Fruit fly (Drosophila melanogaster) whole organism, embryonic: Measurements from ENCODE around the gene ida.
A peak's percentile ranks its signal among the peaks of the same experiment; 100 is the strongest.

Experiments
- ATbp ChIP-seq: fragments of 200-800 bp; sonication (Bioruptor generic); optimal IDR thresholded peaks from 2 replicates; lab custom pipeline; 2017; ENCODE audit warnings: missing biosample characterization, mild to moderate bottlenecking, missing genetic modification characterization, missing genetic modification reagents
- Atf-2 ChIP-seq: fragments of 200-800 bp; sonication (Bioruptor generic); optimal IDR thresholded peaks from 2 replicates; lab custom pipeline; 2016; ENCODE audit warnings: missing biosample characterization, missing genetic modification characterization
- Blimp-1 ChIP-seq: fragments of 200-800 bp; sonication (Bioruptor generic); optimal IDR thresholded peaks from 3 replicates; lab custom pipeline; 2018; ENCODE audit warnings: missing biosample characterization, missing genetic modification characterization, mild to moderate bottlenecking, moderate library complexity, missing genetic modification reagents
- CG10979 ChIP-seq: fragments of 200-800 bp; sonication (Bioruptor generic); optimal IDR thresholded peaks from 2 replicates; lab custom pipeline; 2018; ENCODE audit warnings: missing biosample characterization, mild to moderate bottlenecking, missing genetic modification characterization, moderate library complexity
- CG14050 ChIP-seq: fragments of 200-800 bp; sonication (Bioruptor generic); IDR thresholded peaks from 3 replicates; pipeline ENCODE4 v1.3.6; 2022; ENCODE audit warnings: missing biosample characterization, missing genetic modification characterization
- CG14860 ChIP-seq: fragments of 200-800 bp; sonication (Bioruptor generic); IDR thresholded peaks from 3 replicates; pipeline ENCODE4 v1.3.6; 2022; ENCODE audit warnings: missing biosample characterization, missing genetic modification characterization; ENCODE audit not compliant: partially characterized antibody
- CG15514 ChIP-seq: fragments of 200-800 bp; sonication (Bioruptor generic); optimal IDR thresholded peaks from 3 replicates; lab custom pipeline; 2017; ENCODE audit warnings: missing biosample characterization, missing genetic modification characterization, mild to moderate bottlenecking, moderate library complexity, missing genetic modification reagents
- CG15696 ChIP-seq: fragments of 200-800 bp; sonication (Bioruptor generic); optimal IDR thresholded peaks from 2 replicates; lab custom pipeline; 2019; ENCODE audit warnings: missing biosample characterization, mild to moderate bottlenecking, missing genetic modification characterization, moderate library complexity
- CG1602 ChIP-seq: fragments of 200-800 bp; sonication (Bioruptor generic); optimal IDR thresholded peaks from 3 replicates; lab custom pipeline; 2016; ENCODE audit warnings: missing biosample characterization, missing genetic modification characterization
- CG17186 ChIP-seq: fragments of 200-800 bp; sonication (Bioruptor generic); optimal IDR thresholded peaks from 3 replicates; lab custom pipeline; 2017; ENCODE audit warnings: missing biosample characterization, missing genetic modification reagents, missing genetic modification characterization
- CG17829 ChIP-seq: fragments of 200-800 bp; optimal IDR thresholded peaks from 2 replicates; lab custom pipeline; 2019; ENCODE audit warnings: missing biosample characterization, mild to moderate bottlenecking, missing genetic modification characterization, moderate library complexity
- CG18764 ChIP-seq: fragments of 200-800 bp; sonication (Bioruptor generic); optimal IDR thresholded peaks from 3 replicates; lab custom pipeline; 2016; ENCODE audit warnings: missing biosample characterization, missing genetic modification characterization
- CG2116 ChIP-seq: fragments of 200-800 bp; sonication (Bioruptor generic); optimal IDR thresholded peaks from 3 replicates; lab custom pipeline; 2018; ENCODE audit warnings: missing biosample characterization, mild to moderate bottlenecking, missing genetic modification characterization
- CG31224 ChIP-seq: fragments of 200-800 bp; sonication (Bioruptor generic); IDR thresholded peaks from 2 replicates; pipeline ENCODE4 v1.3.6; 2022; ENCODE audit warnings: missing biosample characterization, missing genetic modification characterization
- CG31388 ChIP-seq: fragments of 200-800 bp; sonication (Bioruptor generic); optimal IDR thresholded peaks from 2 replicates; lab custom pipeline; 2016; ENCODE audit warnings: missing biosample characterization, missing genetic modification characterization
- CG32772 ChIP-seq: fragments of 200-800 bp; sonication (Bioruptor generic); IDR thresholded peaks from 2 replicates; pipeline ENCODE4 v1.3.6; 2022; ENCODE audit warnings: missing biosample characterization, missing genetic modification characterization
- CG4360 ChIP-seq: fragments of 200-800 bp; sonication (Bioruptor generic); IDR thresholded peaks from 2 replicates; pipeline ENCODE4 v1.3.6; 2022; ENCODE audit warnings: missing biosample characterization, missing genetic modification characterization
- CG4404 ChIP-seq: fragments of 200-800 bp; sonication (Bioruptor generic); IDR thresholded peaks from 2 replicates; pipeline ENCODE4 v1.3.6; 2022; ENCODE audit warnings: missing biosample characterization, missing genetic modification characterization
- CG6689 ChIP-seq: fragments of 200-800 bp; sonication (Bioruptor generic); IDR thresholded peaks from 2 replicates; pipeline ENCODE4 v1.3.6; 2022; ENCODE audit warnings: missing biosample characterization, missing genetic modification characterization
- CTCF ChIP-seq: fragments of 200-800 bp; sonication (Bioruptor generic); optimal IDR thresholded peaks from 2 replicates; lab custom pipeline; 2017; ENCODE audit warnings: missing biosample characterization, mild to moderate bottlenecking, missing genetic modification characterization, moderate library complexity
- Doc2 ChIP-seq: fragments of 200-800 bp; sonication (Bioruptor generic); IDR thresholded peaks from 2 replicates; pipeline ENCODE4 v1.3.6; 2022; ENCODE audit warnings: missing biosample characterization, missing genetic modification characterization
- E2f2 ChIP-seq: fragments of 200-800 bp; sonication (Bioruptor generic); IDR thresholded peaks from 2 replicates; pipeline ENCODE4 v1.3.6; 2022; ENCODE audit warnings: missing biosample characterization, missing genetic modification characterization
- Fer1 ChIP-seq: fragments of 200-800 bp; sonication (Bioruptor generic); optimal IDR thresholded peaks from 2 replicates; lab custom pipeline; 2017; ENCODE audit warnings: missing biosample characterization, mild to moderate bottlenecking, missing genetic modification characterization
- Hmr ChIP-seq: fragments of 200-800 bp; sonication (Bioruptor generic); optimal IDR thresholded peaks from 3 replicates; lab custom pipeline; 2017; ENCODE audit warnings: mild to moderate bottlenecking, missing biosample characterization, missing genetic modification reagents, missing genetic modification characterization
- Hmx ChIP-seq: fragments of 200-800 bp; sonication (Bioruptor generic); optimal IDR thresholded peaks from 2 replicates; lab custom pipeline; 2016; ENCODE audit warnings: missing biosample characterization, missing genetic modification characterization
- Mes4 ChIP-seq: fragments of 200-800 bp; sonication (Bioruptor generic); optimal IDR thresholded peaks from 2 replicates; lab custom pipeline; 2016; ENCODE audit warnings: missing biosample characterization, missing genetic modification characterization
- NFAT ChIP-seq: fragments of 200-800 bp; sonication (Bioruptor generic); IDR thresholded peaks from 2 replicates; pipeline ENCODE4 v1.3.6; 2022; ENCODE audit warnings: missing biosample characterization, missing genetic modification characterization
- Ptx1 ChIP-seq: fragments of 200-800 bp; sonication (Bioruptor generic); IDR thresholded peaks from 2 replicates; pipeline ENCODE4 v1.3.6; 2022; ENCODE audit warnings: missing biosample characterization, missing genetic modification characterization
- Spps ChIP-seq: fragments of 200-800 bp; sonication (Bioruptor generic); optimal IDR thresholded peaks from 2 replicates; lab custom pipeline; 2018; ENCODE audit warnings: missing biosample characterization, mild to moderate bottlenecking, missing genetic modification characterization
- Stat92E ChIP-seq, 3 experiments: fragments of >200 bp in 2 of 3; fragments of 200-800 bp in 1 of 3; sonication (Bioruptor generic) in 1 of 3; optimal IDR thresholded peaks; 2 replicates each; lab custom pipeline; 2017 to 2019; ENCODE audit warnings: missing biosample characterization in 3 of 3, missing genetic modification characterization in 3 of 3, mild to moderate bottlenecking in 1 of 3, moderate library complexity in 1 of 3
- Usf ChIP-seq: fragments of 200-800 bp; sonication (Bioruptor generic); optimal IDR thresholded peaks from 2 replicates; lab custom pipeline; 2017; ENCODE audit warnings: missing genotype, missing biosample characterization, missing genetic modification characterization
- ac ChIP-seq: fragments of 200-800 bp; sonication (Bioruptor generic); optimal IDR thresholded peaks from 3 replicates; lab custom pipeline; 2017; ENCODE audit warnings: missing biosample characterization, mild to moderate bottlenecking, missing genetic modification characterization
- ara ChIP-seq: fragments of 200-800 bp; sonication (Bioruptor generic); IDR thresholded peaks from 2 replicates; pipeline ENCODE4 v1.3.6; 2022; ENCODE audit warnings: missing biosample characterization, missing genetic modification characterization
- bcd ChIP-seq: fragments of 200-800 bp; sonication (Bioruptor generic); optimal IDR thresholded peaks from 2 replicates; lab custom pipeline; 2017; ENCODE audit warnings: missing biosample characterization, mild to moderate bottlenecking, missing genetic modification characterization
- crc ChIP-seq: fragments of 200-800 bp; sonication (Bioruptor generic); optimal IDR thresholded peaks from 2 replicates; lab custom pipeline; 2016; ENCODE audit warnings: missing biosample characterization, missing genetic modification characterization
- danr ChIP-seq: fragments of 200-800 bp; sonication (Bioruptor generic); IDR thresholded peaks from 2 replicates; pipeline ENCODE4 v1.3.6; 2022; ENCODE audit warnings: missing biosample characterization, missing genetic modification characterization
- ftz-f1 ChIP-seq: fragments of 200-800 bp; sonication (Bioruptor generic); optimal IDR thresholded peaks from 2 replicates; lab custom pipeline; 2016; ENCODE audit warnings: missing biosample characterization, missing genetic modification characterization
- hth ChIP-seq: fragments of >200 bp; optimal IDR thresholded peaks from 2 replicates; lab custom pipeline; 2017; ENCODE audit warnings: inconsistent platforms
- insv ChIP-seq, 2 experiments: fragments of 200-800 bp; sonication (Bioruptor generic); optimal IDR thresholded peaks; 3 replicates each; lab custom pipeline; 2016 to 2018; ENCODE audit warnings: missing biosample characterization in 2 of 2, missing genetic modification characterization in 2 of 2
- kay ChIP-seq: fragments of 200-800 bp; sonication (Bioruptor generic); optimal IDR thresholded peaks from 2 replicates; lab custom pipeline; 2016; ENCODE audit warnings: missing biosample characterization, missing genetic modification characterization
- lab ChIP-seq: fragments of 200-800 bp; sonication (Bioruptor generic); optimal IDR thresholded peaks from 3 replicates; lab custom pipeline; 2017; ENCODE audit warnings: missing biosample characterization, missing genetic modification characterization, mild to moderate bottlenecking, moderate library complexity, missing genetic modification reagents
- ro ChIP-seq: fragments of 200-800 bp; sonication (Bioruptor generic); IDR thresholded peaks from 2 replicates; pipeline ENCODE4 v1.3.6; 2022; ENCODE audit warnings: missing biosample characterization, missing genetic modification characterization
- row ChIP-seq: fragments of 200-800 bp; sonication (Bioruptor generic); IDR thresholded peaks from 3 replicates; pipeline ENCODE4 v1.3.6; 2022; ENCODE audit warnings: missing biosample characterization, missing genetic modification characterization
- sc ChIP-seq, 3 experiments: fragments of >200 bp in 2 of 3; fragments of 200-800 bp in 1 of 3; sonication (Bioruptor generic) in 1 of 3; optimal IDR thresholded peaks; 2 replicates in 2 of 3; 3 replicates in 1 of 3; lab custom pipeline; 2017; ENCODE audit warnings: mild to moderate bottlenecking in 1 of 3, missing biosample characterization in 1 of 3, missing genetic modification characterization in 1 of 3, missing genetic modification reagents in 1 of 3
- sisA ChIP-seq: fragments of 200-800 bp; sonication (Bioruptor generic); IDR thresholded peaks from 2 replicates; pipeline ENCODE4 v1.3.6; 2022; ENCODE audit warnings: missing biosample characterization, missing genetic modification characterization
- sob ChIP-seq: fragments of 200-800 bp; sonication (Bioruptor generic); IDR thresholded peaks from 2 replicates; pipeline ENCODE4 v1.3.6; 2022; ENCODE audit warnings: missing biosample characterization, missing genetic modification characterization
- tin ChIP-seq: fragments of 200-800 bp; sonication (Bioruptor generic); optimal IDR thresholded peaks from 3 replicates; lab custom pipeline; 2016; ENCODE audit warnings: missing biosample characterization, missing genetic modification characterization
- tio ChIP-seq: fragments of 200-800 bp; sonication (Bioruptor generic); optimal IDR thresholded peaks from 2 replicates; lab custom pipeline; 2017; ENCODE audit warnings: missing biosample characterization, missing genetic modification characterization, inconsistent platforms
- tna ChIP-seq: fragments of 200-800 bp; sonication (Bioruptor generic); IDR thresholded peaks from 2 replicates; pipeline ENCODE4 v1.3.6; 2022; ENCODE audit warnings: missing biosample characterization, missing genetic modification characterization; ENCODE audit not compliant: partially characterized antibody
- ttk ChIP-seq: fragments of 200-800 bp; sonication (Bioruptor generic); IDR thresholded peaks from 2 replicates; pipeline ENCODE4 v2.1.2; 2022; ENCODE audit warnings: missing biosample characterization, missing genetic modification characterization
- tup ChIP-seq: fragments of 200-800 bp; sonication (Bioruptor generic); optimal IDR thresholded peaks from 2 replicates; lab custom pipeline; 2016; ENCODE audit warnings: missing biosample characterization, mild to moderate bottlenecking, missing genetic modification characterization, moderate library complexity
- vvl ChIP-seq: fragments of 200-800 bp; sonication (Bioruptor generic); IDR thresholded peaks from 2 replicates; pipeline ENCODE4 v1.3.6; 2022; ENCODE audit warnings: missing biosample characterization, missing genetic modification characterization

ida gene

dm6 chr3L:3875004-3875403, 30.1 kb upstream of the ida start (continued):
- TF ChIP-seq bcd, result no peak
- TF ChIP-seq Fer1 (GFP tag; lab: Kevin White, UChicago), result no peak
- peak; percentile 33 for TF ChIP-seq Blimp-1
- TF ChIP-seq CG17186, result no peak
- peak; percentile 5 for TF ChIP-seq CG2116 (GFP tag; lab: Kevin White, UChicago)
- TF ChIP-seq CG10979, result peak; percentile 66
- TF ChIP-seq CG31388 (GFP tag; lab: Kevin White, UChicago), result no peak
- TF ChIP-seq ttk (GFP tag; lab: Robert Waterston, UW), result no peak
- peak; percentile 69 for TF ChIP-seq CG17829 (tag; lab: Kevin White, UChicago)
- no peak for TF ChIP-seq Hmr
- no peak for TF ChIP-seq tna (GFP tag; lab: Robert Waterston, UW)
- peak; percentile 53 for TF ChIP-seq Mes4 (GFP tag; lab: Kevin White, UChicago)
- no peak for TF ChIP-seq CG4360 (GFP tag; lab: Robert Waterston, UW)
- peak; percentile 54; the same call in 2 of the 3 replicates for TF ChIP-seq row
- no peak for TF ChIP-seq kay
- TF ChIP-seq CG4404 (GFP tag; lab: Robert Waterston, UW), result peak; percentile 56
- no peak for TF ChIP-seq Stat92E (GFP tag; optimal IDR thresholded peaks at IDR 0.05; lab: Kevin White, UChicago)
- 0 out of 2 replicates have a peak, but pooled peaks have one; percentile 34 for TF ChIP-seq sisA
- TF ChIP-seq NFAT (GFP tag; lab: Robert Waterston, UW), result no peak
- TF ChIP-seq Spps (tag; lab: Kevin White, UChicago), result no peak
- TF ChIP-seq Hmx (GFP tag; lab: Kevin White, UChicago), result no peak
- no peak for TF ChIP-seq CTCF
- TF ChIP-seq Doc2 (GFP tag; lab: Robert Waterston, UW), result no peak
- peak; percentile 56 for TF ChIP-seq tio
- TF ChIP-seq Atf-2 (GFP tag; lab: Kevin White, UChicago), result peak; percentile 43
- TF ChIP-seq CG18764, result no peak
- TF ChIP-seq tin (GFP tag; lab: Kevin White, UChicago), result peak; percentile 27
- TF ChIP-seq CG6689 (GFP tag; lab: Robert Waterston, UW), result 0 out of 2 replicates have a peak, but pooled peaks have one; percentile 12
- TF ChIP-seq ATbp (GFP tag; lab: Kevin White, UChicago), result peak; percentile 17
- peak; percentile 33 for TF ChIP-seq ac (GFP tag; lab: Kevin White, UChicago)
- peak; percentile 29; the same call in 1 of the 2 replicates for TF ChIP-seq Ptx1 (GFP tag; lab: Robert Waterston, UW)
- no peak for TF ChIP-seq CG31224 (GFP tag; lab: Robert Waterston, UW)
- no peak for TF ChIP-seq CG32772 (GFP tag; lab: Robert Waterston, UW)
- no peak for TF ChIP-seq E2f2 (GFP tag; lab: Robert Waterston, UW)
- peak; percentile 40 for TF ChIP-seq CG1602 (GFP tag; lab: Kevin White, UChicago)
- no peak for TF ChIP-seq insv (GFP tag; optimal IDR thresholded peaks at IDR 0.05; lab: Kevin White, UChicago)
- TF ChIP-seq danr, result no peak
- TF ChIP-seq Usf (GFP tag; lab: Kevin White, UChicago), result peak; percentile 21
- no peak for TF ChIP-seq CG14050 (GFP tag; lab: Robert Waterston, UW)
- peak; percentile 30; the same call in 1 of the 2 replicates for TF ChIP-seq vvl (GFP tag; lab: Robert Waterston, UW)
- TF ChIP-seq hth (lab: Kevin White, UChicago), result no peak
- no peak for TF ChIP-seq sc (optimal IDR thresholded peaks at IDR 0.05; lab: Kevin White, UChicago)
- TF ChIP-seq sc (GFP tag; optimal IDR thresholded peaks at IDR 0.05; lab: Kevin White, UChicago), result peak; percentile 8
- TF ChIP-seq lab (GFP tag; lab: Kevin White, UChicago), result no peak
- no peak for TF ChIP-seq CG15514
- TF ChIP-seq sob (GFP tag; lab: Robert Waterston, UW), result no peak
- TF ChIP-seq crc (GFP tag; lab: Kevin White, UChicago), result no peak
- no peak for TF ChIP-seq CG14860 (GFP tag; lab: Robert Waterston, UW)
- TF ChIP-seq CG15696, result peak; percentile 53
- TF ChIP-seq tup (GFP tag; lab: Kevin White, UChicago), result no peak
- no peak for TF ChIP-seq ftz-f1 (GFP tag; lab: Kevin White, UChicago)
- no peak for TF ChIP-seq ro (GFP tag; lab: Robert Waterston, UW)
- peak; percentile 64; the same call in 1 of the 2 replicates for TF ChIP-seq ara (GFP tag; lab: Robert Waterston, UW)
